Worm (Caenorhabditis elegans) whole organism, late embryonic: ENCODE measurements around the gene mob-1.

Experiments
- ceh-19 ChIP-seq: fragments of 200-800 bp; sonication (Bioruptor generic); optimal IDR thresholded peaks from 2 replicates; lab custom pipeline; 2018; ENCODE audit warnings: mild to moderate bottlenecking, missing genetic modification characterization, missing compliant biosample characterization
- eyg-1 ChIP-seq: sonication (generic microtip); optimal IDR thresholded peaks from 2 replicates; lab custom pipeline; 2016; ENCODE audit warnings: missing genotype, missing genetic modification characterization, missing compliant biosample characterization
- hlh-15 ChIP-seq: sonication (generic microtip); optimal IDR thresholded peaks from 2 replicates; lab custom pipeline; 2016; ENCODE audit warnings: missing genetic modification characterization, missing compliant biosample characterization
- pha-4 ChIP-seq: fragments of 150-350 bp; optimal IDR thresholded peaks from 2 replicates; lab custom pipeline; 2018; ENCODE audit warnings: missing biosample characterization, missing genetic modification reagents, missing genetic modification characterization
- sdc-2 ChIP-seq: sonication (generic microtip); optimal IDR thresholded peaks from 2 replicates; lab custom pipeline; 2016; ENCODE audit warnings: missing genotype, missing genetic modification characterization, missing compliant biosample characterization
- tbx-2 ChIP-seq: sonication (generic microtip); optimal IDR thresholded peaks from 2 replicates; lab custom pipeline; 2016; ENCODE audit warnings: missing genetic modification characterization, missing compliant biosample characterization
- unc-55 ChIP-seq: sonication (generic microtip); optimal IDR thresholded peaks from 2 replicates; lab custom pipeline; 2017; ENCODE audit warnings: missing biosample characterization, missing genetic modification reagents, missing genetic modification characterization

- no peak for TF ChIP-seq unc-55 (GFP tag; lab: Kevin White, UChicago)
- no peak for TF ChIP-seq eyg-1 (tag; lab: Kevin White, UChicago)
- TF ChIP-seq pha-4 (tag; lab: Kevin White, UChicago): no peak
- no peak for TF ChIP-seq tbx-2 (tag; lab: Kevin White, UChicago)
- TF ChIP-seq hlh-15 (tag; lab: Kevin White, UChicago): no peak
- TF ChIP-seq ceh-19: no peak
- TF ChIP-seq sdc-2 (tag; lab: Kevin White, UChicago): no peak
These were observed 37.9 kb upstream of the mob-1 start for ce11 chrIV:11822454-11822853.
